Fruit fly (Drosophila melanogaster) whole organism: ENCODE data around the gene Cpr62Ba.
A peak's percentile ranks its signal among the peaks of the same experiment; 100 is the strongest.

ENCODE experiments used
- CG8478 ChIP-seq: fragments of >200 bp; optimal IDR thresholded peaks from 2 replicates; lab custom pipeline; 2018; ENCODE audit warnings: inconsistent platforms
- Dll ChIP-seq: fragments of >200 bp; optimal IDR thresholded peaks from 2 replicates; lab custom pipeline; 2017
- EcR ChIP-seq, 2 experiments: fragments of >200 bp; optimal IDR thresholded peaks; 2 replicates each; lab custom pipeline; 2017; ENCODE audit warnings: missing biosample characterization in 2 of 2, missing genetic modification characterization in 2 of 2, missing genetic modification reagents in 2 of 2
- pan ChIP-seq: fragments of >200 bp; optimal IDR thresholded peaks from 2 replicates; lab custom pipeline; 2017
- psq ChIP-seq: fragments of >200 bp; optimal IDR thresholded peaks from 2 replicates; lab custom pipeline; 2017
- usp ChIP-seq: fragments of >200 bp; optimal IDR thresholded peaks from 2 replicates; lab custom pipeline; 2017; ENCODE audit warnings: missing biosample characterization, missing genetic modification characterization, mixed read lengths

The Cpr62Ba gene

dm6 chr3L:1816614-1817013 is 15.0 kb downstream of the Cpr62Ba start:
- no peak for TF ChIP-seq pan (lab: Kevin White, UChicago)

dm6 chr3L:1810288-1810687 is 21.3 kb downstream of the Cpr62Ba start, which contains the start of gene GV1:
GV1 (plus strand) TSS chr3L:1810588.
- TF ChIP-seq usp (GFP tag; lab: Kevin White, UChicago) (no peak), psq (lab: Kevin White, UChicago) (no peak), Dll (no peak), EcR (GFP tag; optimal IDR thresholded peaks at IDR 0.05; lab: Kevin White, UChicago) (no peak), pan (lab: Kevin White, UChicago) (no peak), CG8478 (no peak)

dm6 chr3L:1808631-1809030 is 23.0 kb downstream of the Cpr62Ba start:
- TF ChIP-seq pan (lab: Kevin White, UChicago), result no peak
- TF ChIP-seq CG8478, result no peak

- TF ChIP-seq Dll, result no peak
- peak; percentile 57 for TF ChIP-seq psq (lab: Kevin White, UChicago)
- no peak for TF ChIP-seq EcR (GFP tag; optimal IDR thresholded peaks at IDR 0.05; lab: Kevin White, UChicago)
- TF ChIP-seq pan (lab: Kevin White, UChicago), result no peak
These were observed 28.8 kb downstream of the Cpr62Ba start, which contains the start of the genes JTBR and CG42676 for dm6 chr3L:1802802-1803201. JTBR (minus strand) TSS chr3L:1802856. CG42676 (plus strand) TSS chr3L:1803107.

- peak; percentile 54 for TF ChIP-seq Dll
- TF ChIP-seq CG8478, result no peak
- TF ChIP-seq usp (GFP tag; lab: Kevin White, UChicago), result no peak
These were observed 32.9 kb downstream of the Cpr62Ba start, which contains the start of gene Patj for dm6 chr3L:1798649-1799048. Patj (plus strand) TSS chr3L:1798803.

dm6 chr3L:1797005-1797404 is 34.6 kb downstream of the Cpr62Ba start, which contains the start of gene CG12020:
CG12020 (plus strand) TSS chr3L:1797305.
- TF ChIP-seq usp (GFP tag; lab: Kevin White, UChicago) (no peak), Dll (no peak)

- no peak for TF ChIP-seq psq (lab: Kevin White, UChicago)
- no peak for TF ChIP-seq CG8478
- no peak for TF ChIP-seq pan (lab: Kevin White, UChicago)
- no peak for TF ChIP-seq EcR (GFP tag; optimal IDR thresholded peaks at IDR 0.05; lab: Kevin White, UChicago)
- TF ChIP-seq usp (GFP tag; lab: Kevin White, UChicago), result no peak
- TF ChIP-seq Dll, result no peak
These were observed 36.5 kb downstream of the Cpr62Ba start, which contains the start of the genes alpha-Spec, dlt and Cdc37 for dm6 chr3L:1794943-1795696. alpha-Spec (minus strand) TSS chr3L:1795328. dlt (minus strand) TSS chr3L:1795328. Cdc37 (plus strand) TSS chr3L:1795392.

dm6 chr3L:1794164-1794942 is 37.2 kb downstream of the Cpr62Ba start:
- no peak for TF ChIP-seq CG8478
- peak; percentile 85 for TF ChIP-seq Dll
- no peak for TF ChIP-seq EcR (GFP tag; optimal IDR thresholded peaks at IDR 0.05; lab: Kevin White, UChicago)

- no peak for TF ChIP-seq EcR (GFP tag; optimal IDR thresholded peaks at IDR 0.05; lab: Kevin White, UChicago)
- no peak for TF ChIP-seq CG8478
- no peak for TF ChIP-seq Dll
- no peak for TF ChIP-seq usp (GFP tag; lab: Kevin White, UChicago)
- TF ChIP-seq psq (lab: Kevin White, UChicago), result no peak
- no peak for TF ChIP-seq pan (lab: Kevin White, UChicago)
These were observed 42.2 kb downstream of the Cpr62Ba start for dm6 chr3L:1789339-1789738.

dm6 chr3L:1784092-1784491 is 47.5 kb downstream of the Cpr62Ba start:
- TF ChIP-seq pan (lab: Kevin White, UChicago) (no peak), Dll (no peak), psq (lab: Kevin White, UChicago) (no peak), CG8478 (no peak), EcR (GFP tag; optimal IDR thresholded peaks at IDR 0.05; lab: Kevin White, UChicago) (no peak), usp (GFP tag; lab: Kevin White, UChicago) (no peak)

- TF ChIP-seq CG8478, result no peak
- TF ChIP-seq EcR (GFP tag; optimal IDR thresholded peaks at IDR 0.05; lab: Kevin White, UChicago), result no peak
- TF ChIP-seq pan (lab: Kevin White, UChicago), result no peak
- no peak for TF ChIP-seq Dll
- no peak for TF ChIP-seq psq (lab: Kevin White, UChicago)
- no peak for TF ChIP-seq usp (GFP tag; lab: Kevin White, UChicago)
These were observed 54.3 kb downstream of the Cpr62Ba start, which contains the start of the genes CG2021 and mRpL46 for dm6 chr3L:1777249-1777648. CG2021 (minus strand) TSS chr3L:1777411. mRpL46 (plus strand) TSS chr3L:1777439.

- no peak for TF ChIP-seq usp (GFP tag; lab: Kevin White, UChicago)
- TF ChIP-seq Dll, result no peak
- no peak for TF ChIP-seq EcR (GFP tag; optimal IDR thresholded peaks at IDR 0.05; lab: Kevin White, UChicago)
- TF ChIP-seq CG8478, result no peak
- TF ChIP-seq psq (lab: Kevin White, UChicago), result no peak
- TF ChIP-seq pan (lab: Kevin White, UChicago), result no peak
These were observed 56.6 kb downstream of the Cpr62Ba start, which contains the start of the genes CG13933 and PolD2 for dm6 chr3L:1774713-1775648. CG13933 (minus strand) TSS chr3L:1775147. PolD2 (plus strand) TSS chr3L:1775633.
